Worm (Caenorhabditis elegans) whole organism, early embryonic: ENCODE data around the gene cyy-1.

ENCODE experiments used
- aly-1 ChIP-seq: sonication (generic microtip); optimal IDR thresholded peaks from 2 replicates; lab custom pipeline; 2016; ENCODE audit warnings: missing genetic modification characterization, missing compliant biosample characterization
- ama-1 ChIP-seq: fragments of 150-350 bp; optimal IDR thresholded peaks from 2 replicates; lab custom pipeline; 2014
- ceh-13 ChIP-seq: fragments of 200-800 bp; sonication (Bioruptor generic); optimal IDR thresholded peaks from 2 replicates; lab custom pipeline; 2018; ENCODE audit warnings: mild to moderate bottlenecking, missing genetic modification characterization, missing compliant biosample characterization
- hmbx-1 ChIP-seq: sonication (generic microtip); optimal IDR thresholded peaks from 2 replicates; lab custom pipeline; 2016; ENCODE audit warnings: mild to moderate bottlenecking, missing genetic modification characterization, missing compliant biosample characterization
- hmg-4 ChIP-seq: fragments of 200-800 bp; sonication (Bioruptor generic); optimal IDR thresholded peaks from 2 replicates; lab custom pipeline; 2018; ENCODE audit warnings: mild to moderate bottlenecking, missing genetic modification characterization, missing compliant biosample characterization
- sea-1 ChIP-seq: fragments of 200-800 bp; sonication (Bioruptor generic); conservative IDR thresholded peaks from 2 replicates; pipeline ENCODE4 v1.3.6; 2022; ENCODE audit warnings: missing genetic modification characterization, missing compliant biosample characterization
- tbx-37 ChIP-seq: fragments of 200-800 bp; sonication (Bioruptor generic); conservative IDR thresholded peaks from 2 replicates; pipeline ENCODE4 v1.3.6; 2022; ENCODE audit warnings: missing genetic modification reagents, missing genetic modification characterization, missing compliant biosample characterization

ce11 chrIII:8443557-8444131, 38.0 kb downstream of the cyy-1 start, which contains the start of gene ufbp-1:
- TF ChIP-seq sea-1 (0 out of 2 replicates have a peak, but pooled peaks have one; percentile 17), ama-1 (lab: Kevin White, UChicago) (no peak), hmbx-1 (tag; lab: Kevin White, UChicago) (no peak), tbx-37 (GFP tag; lab: Robert Waterston, UW) (no peak; the same call in 1 of the 2 replicates), hmg-4 (no peak), aly-1 (no peak), ceh-13 (GFP tag; lab: Kevin White, UChicago) (no peak)
